Worm (Caenorhabditis elegans) whole organism, L1 larva: Measurements from ENCODE around the gene phf-15.

ENCODE experiments used
- ces-1 ChIP-seq: fragments of 150-350 bp; optimal IDR thresholded peaks from 2 replicates; lab custom pipeline; 2014; ENCODE audit warnings: missing biosample characterization, missing genetic modification reagents, missing genetic modification characterization
- egl-27 ChIP-seq, 2 experiments: fragments of 150-350 bp in 1 of 2; sonication (generic microtip); optimal IDR thresholded peaks; 3 replicates each; lab custom pipeline; 2017 to 2018; ENCODE audit warnings: missing biosample characterization in 2 of 2, missing genetic modification characterization in 2 of 2, missing genetic modification reagents in 2 of 2
- jun-1 ChIP-seq: fragments of 150-350 bp; optimal IDR thresholded peaks from 2 replicates; lab custom pipeline; 2014; ENCODE audit warnings: missing biosample characterization, missing genetic modification reagents, missing genetic modification characterization
- lin-14 ChIP-seq: fragments of 200-800 bp; sonication (Bioruptor generic); optimal IDR thresholded peaks from 2 replicates; lab custom pipeline; 2018; ENCODE audit warnings: mild to moderate bottlenecking, missing genetic modification characterization, moderate library complexity, missing compliant biosample characterization
- lsy-2 ChIP-seq, 2 experiments: fragments of 150-350 bp; optimal IDR thresholded peaks; 2 replicates each; lab custom pipeline; 2014; ENCODE audit warnings: missing biosample characterization in 2 of 2, missing genetic modification characterization in 2 of 2
- mep-1 ChIP-seq: fragments of 150-350 bp; optimal IDR thresholded peaks from 2 replicates; lab custom pipeline; 2014; ENCODE audit warnings: missing biosample characterization, missing genetic modification characterization
- nhr-28 ChIP-seq: fragments of 150-350 bp; optimal IDR thresholded peaks from 2 replicates; lab custom pipeline; 2014; ENCODE audit warnings: missing biosample characterization, missing genetic modification characterization
- pqm-1 ChIP-seq: sonication (generic microtip); optimal IDR thresholded peaks from 3 replicates; lab custom pipeline; 2017; ENCODE audit warnings: missing biosample characterization, missing genetic modification characterization
- tbx-2 ChIP-seq: sonication (generic microtip); optimal IDR thresholded peaks from 2 replicates; lab custom pipeline; 2016; ENCODE audit warnings: missing genetic modification characterization, missing compliant biosample characterization
- ztf-4 ChIP-seq: fragments of 150-350 bp; optimal IDR thresholded peaks from 2 replicates; lab custom pipeline; 2014; ENCODE audit warnings: missing biosample characterization, missing genetic modification characterization

ce11 chrIII:3370054-3370453, 47.4 kb downstream of the phf-15 start, which contains the start of gene prk-2:
- no peak for TF ChIP-seq lsy-2 (tag; optimal IDR thresholded peaks at IDR 0.05; lab: Kevin White, UChicago)
- peak; percentile 10 for TF ChIP-seq lin-14
- peak; percentile 99 for TF ChIP-seq pqm-1 (tag; lab: Kevin White, UChicago)
- TF ChIP-seq ces-1 (GFP tag; lab: Kevin White, UChicago) = no peak
- no peak for TF ChIP-seq tbx-2 (tag; lab: Kevin White, UChicago)
- no peak for TF ChIP-seq jun-1
- no peak for TF ChIP-seq egl-27 (tag; optimal IDR thresholded peaks at IDR 0.05; lab: Kevin White, UChicago)
- no peak for TF ChIP-seq nhr-28 (tag; lab: Kevin White, UChicago)
- TF ChIP-seq mep-1 (tag; lab: Kevin White, UChicago) = no peak
- TF ChIP-seq ztf-4 = no peak
